Fruit fly (Drosophila melanogaster): Measurements from ENCODE around the gene Taf3.

dm6 chr4:490760-491317 is 24.2 kb upstream of the Taf3 start:
- peak in 1 of 2 experiments; percentile 9 for TF ChIP-seq CTCF (optimal IDR thresholded peaks at IDR 0.05)
- no peak for TF ChIP-seq CG8478 (optimal IDR thresholded peaks at IDR 0.05)

Measured in S2 (cell line).